Worm (Caenorhabditis elegans): ENCODE data around the gene F02D8.1.

ce11 chrV:14936587-14936986 is 41.9 kb downstream of the F02D8.1 start, which contains the start of gene C30G7.2:
- TF ChIP-seq tbx-11 (GFP tag; IDR thresholded peaks at IDR 0.05) (no peak), ama-1 (optimal IDR thresholded peaks at IDR 0.05) (no peak), scrt-1 (GFP tag; IDR thresholded peaks at IDR 0.05) (no peak), B0310.2 (tag; optimal IDR thresholded peaks at IDR 0.05) (no peak), sea-1 (GFP tag; conservative IDR thresholded peaks at IDR 0.05) (no peak), hnd-1 (tag; optimal IDR thresholded peaks at IDR 0.05) (no peak), flt-1 (GFP tag; IDR thresholded peaks at IDR 0.05) (no peak), tbx-37 (GFP tag; conservative IDR thresholded peaks at IDR 0.05) (no peak), hmg-4 (GFP tag; optimal IDR thresholded peaks at IDR 0.05) (no peak)
